Fruit fly (Drosophila melanogaster): ENCODE data around the gene upd1.
A peak's percentile ranks its signal among the peaks of the same experiment; 100 is the strongest.

The upd1 gene

dm6 chrX:18282381-18282813 lies 26.7 kb downstream of the upd1 start (continued):
- TF ChIP-seq Sox102F (GFP tag; optimal IDR thresholded peaks at IDR 0.05): no peak
- no peak for TF ChIP-seq CG16779 (tag; optimal IDR thresholded peaks at IDR 0.05)
- TF ChIP-seq CG8632 (GFP tag; optimal IDR thresholded peaks at IDR 0.05): no peak
- no peak for TF ChIP-seq CG1621 (tag; optimal IDR thresholded peaks at IDR 0.05)
- no peak for TF ChIP-seq CG11294 (GFP tag; IDR thresholded peaks at IDR 0.05)
- TF ChIP-seq Ets21C (GFP tag; optimal IDR thresholded peaks at IDR 0.05): no peak
- TF ChIP-seq Ets96B (tag; optimal IDR thresholded peaks at IDR 0.05): no peak
- no peak for TF ChIP-seq CG11902 (GFP tag; optimal IDR thresholded peaks at IDR 0.05)
- no peak for TF ChIP-seq Hr39 (GFP tag; optimal IDR thresholded peaks at IDR 0.05)
- TF ChIP-seq eg (GFP tag; IDR thresholded peaks at IDR 0.05): no peak
- TF ChIP-seq CG7368 (GFP tag; optimal IDR thresholded peaks at IDR 0.05): no peak
- TF ChIP-seq dac (GFP tag; optimal IDR thresholded peaks at IDR 0.05): no peak
- no peak for TF ChIP-seq achi (GFP tag; optimal IDR thresholded peaks at IDR 0.05)
- TF ChIP-seq CG15336 (GFP tag; IDR thresholded peaks at IDR 0.05): no peak
- peak; percentile 84 for TF ChIP-seq svp (GFP tag)
- no peak for TF ChIP-seq Lpt (GFP tag; optimal IDR thresholded peaks at IDR 0.05)
- no peak for TF ChIP-seq CG10631 (GFP tag; optimal IDR thresholded peaks at IDR 0.05)
- TF ChIP-seq ss (GFP tag; optimal IDR thresholded peaks at IDR 0.05): peak; percentile 0 to 28
- TF ChIP-seq Hr4 (GFP tag; optimal IDR thresholded peaks at IDR 0.05): no peak
- no peak for TF ChIP-seq Hr38 (GFP tag; optimal IDR thresholded peaks at IDR 0.05)
- TF ChIP-seq lz (GFP tag; optimal IDR thresholded peaks at IDR 0.05): no peak
- peak; percentile 41 for TF ChIP-seq vri (GFP tag; optimal IDR thresholded peaks at IDR 0.05)
- TF ChIP-seq CG6163 (GFP tag; IDR thresholded peaks at IDR 0.05): peak; percentile 26; the same call in 1 of the 3 replicates
- no peak for TF ChIP-seq CG8319 (GFP tag; optimal IDR thresholded peaks at IDR 0.05)
- TF ChIP-seq OdsH (GFP tag; optimal IDR thresholded peaks at IDR 0.05): no peak
- TF ChIP-seq CG6792 (GFP tag; optimal IDR thresholded peaks at IDR 0.05): no peak
- TF ChIP-seq CG6808 (GFP tag; optimal IDR thresholded peaks at IDR 0.05): no peak
- no peak for TF ChIP-seq Smox (GFP tag; optimal IDR thresholded peaks at IDR 0.05)
- TF ChIP-seq Eip93F (GFP tag; optimal IDR thresholded peaks at IDR 0.05): no peak
- TF ChIP-seq Eip78C (GFP tag): peak; percentile 45
- TF ChIP-seq spab (GFP tag; optimal IDR thresholded peaks at IDR 0.05): no peak
- no peak for TF ChIP-seq Gug (GFP tag; IDR thresholded peaks at IDR 0.05)
- TF ChIP-seq CG10669 (GFP tag; optimal IDR thresholded peaks at IDR 0.05): no peak
- no peak for TF ChIP-seq CG4318 (GFP tag; optimal IDR thresholded peaks at IDR 0.05)
- TF ChIP-seq Eip75B (GFP tag; optimal IDR thresholded peaks at IDR 0.05): no peak
- TF ChIP-seq CG6854 (GFP tag; optimal IDR thresholded peaks at IDR 0.05): peak; percentile 16
- TF ChIP-seq CG3919 (GFP tag; optimal IDR thresholded peaks at IDR 0.05): peak; percentile 22
- TF ChIP-seq CG31627 (GFP tag; optimal IDR thresholded peaks at IDR 0.05): no peak

- TF ChIP-seq fd85E (GFP tag; optimal IDR thresholded peaks at IDR 0.05) (no peak), fkh (GFP tag; optimal IDR thresholded peaks at IDR 0.05) (no peak), Eip93F (GFP tag; optimal IDR thresholded peaks at IDR 0.05) (no peak), Sox14 (GFP tag; optimal IDR thresholded peaks at IDR 0.05) (no peak), dsx (GFP tag; optimal IDR thresholded peaks at IDR 0.05; ENCODE audit: poor library complexity, severe bottlenecking) (no peak), CG15336 (GFP tag; IDR thresholded peaks at IDR 0.05) (no peak), cyc (GFP tag; optimal IDR thresholded peaks at IDR 0.05) (no peak)
These were observed 30.4 kb downstream of the upd1 start for dm6 chrX:18278706-18279105.
